Fruit fly (Drosophila melanogaster) whole organism, embryonic: ENCODE data around the gene CG1143.

Experiments used
- Antp ChIP-seq: fragments of 200-800 bp; sonication (Bioruptor generic); optimal IDR thresholded peaks from 3 replicates; lab custom pipeline; 2016; ENCODE audit warnings: missing biosample characterization, missing genetic modification characterization
- Atf3 ChIP-seq: fragments of 200-800 bp; sonication (Bioruptor generic); optimal IDR thresholded peaks from 3 replicates; lab custom pipeline; 2016; ENCODE audit warnings: missing biosample characterization, missing genetic modification characterization
- CG10543 ChIP-seq: fragments of 200-800 bp; sonication (Bioruptor generic); optimal IDR thresholded peaks from 3 replicates; lab custom pipeline; 2017; ENCODE audit warnings: missing biosample characterization, mild to moderate bottlenecking, missing genetic modification characterization, moderate library complexity
- CG10565 ChIP-seq: fragments of 200-800 bp; sonication (Bioruptor generic); optimal IDR thresholded peaks from 3 replicates; lab custom pipeline; 2016; ENCODE audit warnings: missing biosample characterization, mild to moderate bottlenecking, missing genetic modification characterization
- CG10979 ChIP-seq: fragments of 200-800 bp; sonication (Bioruptor generic); optimal IDR thresholded peaks from 2 replicates; lab custom pipeline; 2018; ENCODE audit warnings: missing biosample characterization, mild to moderate bottlenecking, missing genetic modification characterization, moderate library complexity
- CG12219 ChIP-seq: fragments of 200-800 bp; sonication (Bioruptor generic); optimal IDR thresholded peaks from 3 replicates; lab custom pipeline; 2018; ENCODE audit warnings: missing biosample characterization, mild to moderate bottlenecking, missing genetic modification characterization
- CG13287 ChIP-seq: fragments of 200-800 bp; sonication (Bioruptor generic); IDR thresholded peaks from 2 replicates; pipeline ENCODE4 v1.3.6; 2022; ENCODE audit warnings: missing biosample characterization, missing genetic modification characterization; ENCODE audit not compliant: partially characterized antibody
- CG13296 ChIP-seq: fragments of 200-800 bp; sonication (Bioruptor generic); optimal IDR thresholded peaks from 3 replicates; lab custom pipeline; 2018; ENCODE audit warnings: missing biosample characterization, mild to moderate bottlenecking, missing genetic modification characterization
- CG15696 ChIP-seq: fragments of 200-800 bp; sonication (Bioruptor generic); optimal IDR thresholded peaks from 2 replicates; lab custom pipeline; 2019; ENCODE audit warnings: missing biosample characterization, mild to moderate bottlenecking, missing genetic modification characterization, moderate library complexity
- CG1602 ChIP-seq: fragments of 200-800 bp; sonication (Bioruptor generic); optimal IDR thresholded peaks from 3 replicates; lab custom pipeline; 2016; ENCODE audit warnings: missing biosample characterization, missing genetic modification characterization
- CG17568 ChIP-seq: fragments of 200-800 bp; sonication (Bioruptor generic); optimal IDR thresholded peaks from 2 replicates; lab custom pipeline; 2018; ENCODE audit warnings: missing biosample characterization, mild to moderate bottlenecking, missing genetic modification characterization, moderate library complexity
- CG17612 ChIP-seq: fragments of 200-800 bp; sonication (Bioruptor generic); IDR thresholded peaks from 2 replicates; pipeline ENCODE4 v1.3.6; 2022; ENCODE audit warnings: missing biosample characterization, missing genetic modification characterization
- CG18011 ChIP-seq: fragments of 200-800 bp; sonication (Bioruptor generic); optimal IDR thresholded peaks from 2 replicates; lab custom pipeline; 2017; ENCODE audit warnings: missing biosample characterization, missing genetic modification characterization, mild to moderate bottlenecking, moderate library complexity, missing genotype
- CG18599 ChIP-seq: fragments of 200-800 bp; sonication (Bioruptor generic); optimal IDR thresholded peaks from 3 replicates; lab custom pipeline; 2017; ENCODE audit warnings: missing biosample characterization, missing genetic modification characterization, mild to moderate bottlenecking, moderate library complexity, missing genetic modification reagents
- CG33213 ChIP-seq: fragments of 200-800 bp; sonication (Bioruptor generic); optimal IDR thresholded peaks from 3 replicates; lab custom pipeline; 2016; ENCODE audit warnings: missing biosample characterization, missing genetic modification characterization
- CG4360 ChIP-seq: fragments of 200-800 bp; sonication (Bioruptor generic); IDR thresholded peaks from 2 replicates; pipeline ENCODE4 v1.3.6; 2022; ENCODE audit warnings: missing biosample characterization, missing genetic modification characterization
- CG4707 ChIP-seq: fragments of 200-800 bp; sonication (Bioruptor generic); optimal IDR thresholded peaks from 2 replicates; lab custom pipeline; 2018; ENCODE audit warnings: missing biosample characterization, mild to moderate bottlenecking, missing genetic modification characterization, moderate library complexity
- CG6272 ChIP-seq: fragments of 200-800 bp; sonication (Bioruptor generic); IDR thresholded peaks from 2 replicates; pipeline ENCODE4 v1.3.6; 2022; ENCODE audit warnings: missing biosample characterization, missing genetic modification characterization
- CG7963 ChIP-seq: fragments of 200-800 bp; sonication (Bioruptor generic); IDR thresholded peaks from 3 replicates; pipeline ENCODE4 v1.3.6; 2022; ENCODE audit warnings: missing biosample characterization, missing genetic modification characterization; ENCODE audit not compliant: partially characterized antibody
- CG8388 ChIP-seq: fragments of 200-800 bp; sonication (Bioruptor generic); optimal IDR thresholded peaks from 2 replicates; lab custom pipeline; 2019; ENCODE audit warnings: missing biosample characterization, mild to moderate bottlenecking, missing genetic modification characterization, moderate library complexity
- CG9876 ChIP-seq: fragments of 200-800 bp; sonication (Bioruptor generic); optimal IDR thresholded peaks from 2 replicates; lab custom pipeline; 2016; ENCODE audit warnings: missing biosample characterization, missing genetic modification characterization
- Doc3 ChIP-seq: fragments of 200-800 bp; sonication (Bioruptor generic); IDR thresholded peaks from 3 replicates; pipeline ENCODE4 v1.3.6; 2022; ENCODE audit warnings: missing biosample characterization, missing genetic modification characterization; ENCODE audit not compliant: partially characterized antibody
- GATAe ChIP-seq: fragments of 200-800 bp; sonication (Bioruptor generic); conservative IDR thresholded peaks from 2 replicates; pipeline ENCODE4 v1.3.6; 2022; ENCODE audit warnings: missing biosample characterization, missing genetic modification characterization
- Hey ChIP-seq: fragments of 200-800 bp; sonication (Bioruptor generic); optimal IDR thresholded peaks from 3 replicates; lab custom pipeline; 2018; ENCODE audit warnings: missing biosample characterization, mild to moderate bottlenecking, missing genetic modification characterization
- Hr3 ChIP-seq: fragments of 200-800 bp; sonication (Bioruptor generic); optimal IDR thresholded peaks from 3 replicates; lab custom pipeline; 2016; ENCODE audit warnings: missing biosample characterization, missing genetic modification characterization
- Hsf ChIP-seq: fragments of 200-800 bp; sonication (Bioruptor generic); optimal IDR thresholded peaks from 3 replicates; lab custom pipeline; 2016; ENCODE audit warnings: missing biosample characterization, missing genetic modification characterization
- Max ChIP-seq: fragments of 200-800 bp; sonication (Bioruptor generic); optimal IDR thresholded peaks from 2 replicates; lab custom pipeline; 2016; ENCODE audit warnings: missing biosample characterization, mild to moderate bottlenecking, missing genetic modification characterization
- Sox100B ChIP-seq: fragments of 200-800 bp; sonication (Bioruptor generic); optimal IDR thresholded peaks from 3 replicates; lab custom pipeline; 2018; ENCODE audit warnings: missing biosample characterization, mild to moderate bottlenecking, missing genetic modification characterization
- Sry-δ ChIP-seq: fragments of 200-800 bp; sonication (Bioruptor generic); optimal IDR thresholded peaks from 2 replicates; lab custom pipeline; 2016; ENCODE audit warnings: missing biosample characterization, missing genetic modification characterization
- abd-A ChIP-seq: fragments of 200-800 bp; sonication (Bioruptor generic); optimal IDR thresholded peaks from 3 replicates; lab custom pipeline; 2019; ENCODE audit warnings: missing biosample characterization, mild to moderate bottlenecking, missing genetic modification characterization, moderate library complexity
- amos ChIP-seq: fragments of 200-800 bp; sonication (Bioruptor generic); IDR thresholded peaks from 2 replicates; pipeline ENCODE4 v1.3.6; 2022; ENCODE audit warnings: missing biosample characterization, missing genetic modification characterization; ENCODE audit not compliant: partially characterized antibody
- bcd ChIP-seq: fragments of 200-800 bp; sonication (Bioruptor generic); optimal IDR thresholded peaks from 2 replicates; lab custom pipeline; 2017; ENCODE audit warnings: missing biosample characterization, mild to moderate bottlenecking, missing genetic modification characterization
- ci ChIP-seq: fragments of 200-800 bp; sonication (Bioruptor generic); IDR thresholded peaks from 3 replicates; pipeline ENCODE4 v1.3.6; 2022; ENCODE audit warnings: missing biosample characterization, missing genetic modification characterization
- croc ChIP-seq: fragments of 200-800 bp; sonication (Bioruptor generic); conservative IDR thresholded peaks from 3 replicates; pipeline ENCODE4 v1.3.6; 2022; ENCODE audit warnings: missing biosample characterization, missing genetic modification characterization
- cwo ChIP-seq: fragments of 200-800 bp; sonication (Bioruptor generic); optimal IDR thresholded peaks from 3 replicates; lab custom pipeline; 2017; ENCODE audit warnings: missing biosample characterization, missing genetic modification characterization, mild to moderate bottlenecking, moderate library complexity, missing genetic modification reagents
- exex ChIP-seq: fragments of 200-800 bp; sonication (Bioruptor generic); optimal IDR thresholded peaks from 4 replicates; lab custom pipeline; 2018; ENCODE audit warnings: missing biosample characterization, mild to moderate bottlenecking, missing genetic modification characterization, moderate library complexity
- grau ChIP-seq: fragments of 200-800 bp; optimal IDR thresholded peaks from 3 replicates; lab custom pipeline; 2019; ENCODE audit warnings: missing biosample characterization, mild to moderate bottlenecking, missing genetic modification characterization, moderate library complexity
- hb ChIP-seq: fragments of 200-800 bp; sonication (Bioruptor generic); IDR thresholded peaks from 3 replicates; pipeline ENCODE4 v1.3.6; 2022; ENCODE audit warnings: missing biosample characterization, missing genetic modification characterization; ENCODE audit not compliant: partially characterized antibody
- lab ChIP-seq: fragments of 200-800 bp; sonication (Bioruptor generic); optimal IDR thresholded peaks from 3 replicates; lab custom pipeline; 2017; ENCODE audit warnings: missing biosample characterization, missing genetic modification characterization, mild to moderate bottlenecking, moderate library complexity, missing genetic modification reagents
- mam ChIP-seq: fragments of 200-800 bp; sonication (Bioruptor generic); optimal IDR thresholded peaks from 3 replicates; lab custom pipeline; 2016; ENCODE audit warnings: missing biosample characterization, missing genetic modification characterization
- odd ChIP-seq: fragments of 200-800 bp; sonication (Bioruptor generic); optimal IDR thresholded peaks from 2 replicates; lab custom pipeline; 2017; ENCODE audit warnings: missing biosample characterization, mild to moderate bottlenecking, missing genetic modification characterization
- p53 ChIP-seq: fragments of 200-800 bp; sonication (Bioruptor generic); optimal IDR thresholded peaks from 2 replicates; lab custom pipeline; 2016; ENCODE audit warnings: missing biosample characterization, missing genetic modification characterization
- peb ChIP-seq: fragments of 200-800 bp; sonication (Bioruptor generic); IDR thresholded peaks from 2 replicates; pipeline ENCODE4 v1.3.6; 2022; ENCODE audit warnings: missing biosample characterization, missing genetic modification characterization
- sim ChIP-seq: fragments of 200-800 bp; sonication (Bioruptor generic); IDR thresholded peaks from 2 replicates; pipeline ENCODE4 v1.3.6; 2022; ENCODE audit warnings: missing biosample characterization, missing genetic modification characterization
- sob ChIP-seq: fragments of 200-800 bp; sonication (Bioruptor generic); IDR thresholded peaks from 2 replicates; pipeline ENCODE4 v1.3.6; 2022; ENCODE audit warnings: missing biosample characterization, missing genetic modification characterization
- tap ChIP-seq: fragments of 200-800 bp; optimal IDR thresholded peaks from 3 replicates; lab custom pipeline; 2019; ENCODE audit warnings: missing biosample characterization, mild to moderate bottlenecking, missing genetic modification characterization, moderate library complexity
- tgo ChIP-seq: fragments of 200-800 bp; sonication (Bioruptor generic); IDR thresholded peaks from 3 replicates; pipeline ENCODE4 v1.3.6; 2022; ENCODE audit warnings: missing biosample characterization, missing genetic modification characterization
- wdn ChIP-seq: fragments of 200-800 bp; sonication (Bioruptor generic); IDR thresholded peaks from 2 replicates; pipeline ENCODE4 v1.3.6; 2022; ENCODE audit warnings: missing biosample characterization, missing genetic modification characterization
- z ChIP-seq: fragments of 200-800 bp; sonication (Bioruptor generic); IDR thresholded peaks from 3 replicates; pipeline ENCODE4 v1.3.6; 2022; ENCODE audit warnings: missing biosample characterization, missing genetic modification characterization

CG1143 gene

dm6 chr3L:2647523-2648378 is 2.6 kb downstream of the CG1143 start, which contains the start of gene CG1246 (continued):
- TF ChIP-seq CG4707 (GFP tag; lab: Kevin White, UChicago) (no peak), Hsf (GFP tag; lab: Kevin White, UChicago) (no peak), sob (GFP tag; lab: Robert Waterston, UW) (no peak), CG6272 (GFP tag; lab: Robert Waterston, UW) (no peak), ci (GFP tag; lab: Robert Waterston, UW) (no peak), CG17612 (no peak), Hey (tag; lab: Kevin White, UChicago) (no peak), amos (GFP tag; lab: Robert Waterston, UW) (no peak), GATAe (GFP tag; lab: Robert Waterston, UW) (0 out of 2 replicates have a peak, but pooled peaks have one; percentile 44), exex (tag; lab: Kevin White, UChicago) (peak; percentile 79), odd (peak; percentile 11), Antp (GFP tag; lab: Kevin White, UChicago) (no peak), mam (no peak), z (GFP tag; lab: Robert Waterston, UW) (0 out of 3 replicates have a peak, but pooled peaks have one; percentile 17), CG10543 (GFP tag; lab: Kevin White, UChicago) (peak; percentile 50), tgo (GFP tag; lab: Robert Waterston, UW) (no peak), abd-A (tag; lab: Kevin White, UChicago) (no peak), p53 (GFP tag; lab: Kevin White, UChicago) (no peak), Sox100B (GFP tag; lab: Kevin White, UChicago) (no peak), CG10979 (tag; lab: Kevin White, UChicago) (peak; percentile 8), Max (GFP tag; lab: Kevin White, UChicago) (no peak), tap (tag; lab: Kevin White, UChicago) (no peak), sim (GFP tag; lab: Robert Waterston, UW) (no peak), CG12219 (GFP tag; lab: Kevin White, UChicago) (no peak), Hr3 (no peak), bcd (GFP tag; lab: Kevin White, UChicago) (no peak), Atf3 (GFP tag; lab: Kevin White, UChicago) (no peak), CG18599 (peak; percentile 44), CG18011 (peak; percentile 18), CG4360 (GFP tag; lab: Robert Waterston, UW) (no peak), CG33213 (GFP tag; lab: Kevin White, UChicago) (no peak), croc (GFP tag; lab: Robert Waterston, UW) (no peak), wdn (GFP tag; lab: Robert Waterston, UW) (no peak), CG17568 (no peak), peb (GFP tag; lab: Robert Waterston, UW) (no peak), cwo (GFP tag; lab: Kevin White, UChicago) (peak; percentile 13), hb (GFP tag; lab: Robert Waterston, UW) (no peak), CG13296 (peak; percentile 26), Doc3 (GFP tag; lab: Robert Waterston, UW) (no peak), CG9876 (GFP tag; lab: Kevin White, UChicago) (no peak), Sry-δ (GFP tag; lab: Kevin White, UChicago) (no peak), CG7963 (GFP tag; lab: Robert Waterston, UW) (no peak), grau (no peak), CG13287 (GFP tag; lab: Robert Waterston, UW) (no peak), CG8388 (no peak), CG1602 (GFP tag; lab: Kevin White, UChicago) (no peak), CG15696 (tag; lab: Kevin White, UChicago) (no peak), lab (GFP tag; lab: Kevin White, UChicago) (peak; percentile 60), CG10565 (GFP tag; lab: Kevin White, UChicago) (no peak)
